Worm (Caenorhabditis elegans) whole organism, late embryonic: Measurements from ENCODE around the gene srlf-32.

ENCODE experiments used
- F13H6.1 ChIP-seq: sonication (generic microtip); optimal IDR thresholded peaks from 2 replicates; lab custom pipeline; 2016; ENCODE audit warnings: missing genetic modification characterization, missing compliant biosample characterization
- K02D7.2 ChIP-seq: sonication (generic microtip); optimal IDR thresholded peaks from 2 replicates; lab custom pipeline; 2017; ENCODE audit warnings: mild to moderate bottlenecking, missing genetic modification characterization, missing compliant biosample characterization
- ama-1 ChIP-seq: fragments of 150-350 bp; optimal IDR thresholded peaks from 2 replicates; lab custom pipeline; 2014
- dve-1 ChIP-seq: sonication (generic microtip); optimal IDR thresholded peaks from 2 replicates; lab custom pipeline; 2017; ENCODE audit warnings: antibody characterized with exemption, mild to moderate bottlenecking, missing genetic modification characterization, missing compliant biosample characterization
- ets-4 ChIP-seq: sonication (generic microtip); optimal IDR thresholded peaks from 2 replicates; lab custom pipeline; 2016; ENCODE audit warnings: missing genetic modification characterization, missing compliant biosample characterization
- hlh-30 ChIP-seq: sonication (generic microtip); optimal IDR thresholded peaks from 2 replicates; lab custom pipeline; 2017; ENCODE audit warnings: antibody characterized with exemption, missing genetic modification characterization, missing compliant biosample characterization; ENCODE audit not compliant: insufficient read depth
- hlh-8 ChIP-seq: sonication (generic microtip); optimal IDR thresholded peaks from 2 replicates; lab custom pipeline; 2016; ENCODE audit warnings: missing genotype, missing genetic modification characterization, missing compliant biosample characterization
- madf-2 ChIP-seq: sonication (generic microtip); optimal IDR thresholded peaks from 2 replicates; lab custom pipeline; 2017; ENCODE audit warnings: missing genetic modification characterization, missing compliant biosample characterization
- pha-2 ChIP-seq: sonication (generic microtip); optimal IDR thresholded peaks from 2 replicates; lab custom pipeline; 2017; ENCODE audit warnings: mild to moderate bottlenecking, missing genetic modification characterization, missing compliant biosample characterization
- pha-4 ChIP-seq: fragments of 150-350 bp; optimal IDR thresholded peaks from 2 replicates; lab custom pipeline; 2018; ENCODE audit warnings: missing biosample characterization, missing genetic modification reagents, missing genetic modification characterization
- pqm-1 ChIP-seq: sonication (generic microtip); optimal IDR thresholded peaks from 2 replicates; lab custom pipeline; 2016; ENCODE audit warnings: missing genetic modification characterization, missing compliant biosample characterization
- sdc-2 ChIP-seq: sonication (generic microtip); optimal IDR thresholded peaks from 2 replicates; lab custom pipeline; 2016; ENCODE audit warnings: missing genotype, missing genetic modification characterization, missing compliant biosample characterization
- sox-4 ChIP-seq: sonication (generic microtip); optimal IDR thresholded peaks from 2 replicates; lab custom pipeline; 2017; ENCODE audit warnings: mild to moderate bottlenecking, missing genetic modification characterization, inconsistent platforms, missing compliant biosample characterization
- tbx-2 ChIP-seq: sonication (generic microtip); optimal IDR thresholded peaks from 2 replicates; lab custom pipeline; 2016; ENCODE audit warnings: missing genetic modification characterization, missing compliant biosample characterization

DNA sequence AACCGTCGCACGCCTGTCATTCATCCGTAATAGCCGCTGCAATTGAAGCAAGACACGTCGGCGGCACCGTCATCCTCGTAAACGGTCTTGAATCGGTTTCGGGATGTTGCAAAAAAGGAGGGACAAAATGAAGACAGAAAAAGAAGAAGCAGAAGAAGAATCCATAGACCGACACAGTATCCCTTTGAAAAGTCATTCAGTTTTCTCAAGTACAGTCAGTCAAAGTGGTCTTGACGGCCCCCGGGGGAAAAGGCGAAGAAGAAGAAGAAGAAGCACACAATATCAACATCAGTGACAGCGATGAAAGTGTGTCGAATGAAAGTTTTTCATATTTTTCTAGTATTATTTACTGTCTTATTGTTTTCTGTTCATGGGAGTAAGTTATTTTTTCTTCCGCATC, 47.6 kb upstream of the srlf-32 start, which contains the start of gene cutl-27:
- TF ChIP-seq ets-4 (tag; lab: Kevin White, UChicago): no peak
- TF ChIP-seq hlh-30: no peak
- no peak for TF ChIP-seq pha-4 (tag; lab: Kevin White, UChicago)
- TF ChIP-seq madf-2 (tag; lab: Kevin White, UChicago): no peak
- no peak for TF ChIP-seq hlh-8
- TF ChIP-seq sox-4: no peak
- TF ChIP-seq F13H6.1: no peak
- TF ChIP-seq pqm-1 (tag; lab: Kevin White, UChicago): no peak
- no peak for TF ChIP-seq sdc-2 (tag; lab: Kevin White, UChicago)
- TF ChIP-seq pha-2: no peak
- TF ChIP-seq K02D7.2: no peak
- no peak for TF ChIP-seq tbx-2 (tag; lab: Kevin White, UChicago)
- TF ChIP-seq dve-1 (tag; lab: Kevin White, UChicago): no peak
- no peak for TF ChIP-seq ama-1 (lab: Kevin White, UChicago)
